Worm (Caenorhabditis elegans) whole organism, young adult: ENCODE data around the gene mdt-26.
A peak's percentile ranks its signal among the peaks of the same experiment; 100 is the strongest.

Experiments used
- C17E4.6 ChIP-seq: fragments of 200-800 bp; sonication (Bioruptor generic); IDR thresholded peaks from 2 replicates; pipeline ENCODE4 v1.3.6; 2022; ENCODE audit warnings: missing genetic modification reagents, missing genetic modification characterization, missing compliant biosample characterization
- D2030.7 ChIP-seq: fragments of 200-800 bp; sonication (Bioruptor generic); IDR thresholded peaks from 2 replicates; pipeline ENCODE4 v1.3.6; 2022; ENCODE audit warnings: missing genetic modification reagents, missing genetic modification characterization, missing compliant biosample characterization
- F33H1.4 ChIP-seq: fragments of 200-800 bp; sonication (Bioruptor generic); IDR thresholded peaks from 2 replicates; pipeline ENCODE4 v1.3.6; 2022; ENCODE audit warnings: missing genetic modification reagents, missing genetic modification characterization, missing compliant biosample characterization
- F55B11.4 ChIP-seq: sonication (generic microtip); optimal IDR thresholded peaks from 2 replicates; lab custom pipeline; 2016; ENCODE audit warnings: missing compliant biosample characterization, missing genetic modification characterization, borderline replicate concordance; ENCODE audit not compliant: insufficient read depth
- K11D2.4 ChIP-seq: fragments of 200-800 bp; sonication (Bioruptor generic); IDR thresholded peaks from 2 replicates; pipeline ENCODE4 v1.3.6; 2022; ENCODE audit warnings: missing genetic modification reagents, missing genetic modification characterization, missing compliant biosample characterization
- K12H6.12 ChIP-seq: fragments of 200-800 bp; sonication (Bioruptor generic); optimal IDR thresholded peaks from 2 replicates; lab custom pipeline; 2018; ENCODE audit warnings: mild to moderate bottlenecking, missing genetic modification characterization, missing compliant biosample characterization
- Y53G8AR.9 ChIP-seq: fragments of 200-800 bp; sonication (Bioruptor generic); conservative IDR thresholded peaks from 2 replicates; pipeline ENCODE4 v1.3.6; 2022; ENCODE audit warnings: missing genetic modification reagents, missing genetic modification characterization, missing compliant biosample characterization
- Y79H2A.3 ChIP-seq: fragments of 200-800 bp; sonication (Bioruptor generic); conservative IDR thresholded peaks from 2 replicates; pipeline ENCODE4 v1.3.6; 2022; ENCODE audit warnings: missing genetic modification reagents, missing genetic modification characterization, missing compliant biosample characterization
- Y95B8A.8 ChIP-seq: fragments of 200-800 bp; sonication (Bioruptor generic); IDR thresholded peaks from 2 replicates; pipeline ENCODE4 v1.3.6; 2022; ENCODE audit warnings: missing genetic modification reagents, missing genetic modification characterization, missing compliant biosample characterization
- ZK185.1 ChIP-seq: sonication (generic microtip); optimal IDR thresholded peaks from 2 replicates; lab custom pipeline; 2016; ENCODE audit warnings: mild to moderate bottlenecking, missing genetic modification characterization, missing compliant biosample characterization; ENCODE audit not compliant: poor library complexity, severe bottlenecking
- ama-1 ChIP-seq, 3 experiments: fragments of 150-350 bp in 1 of 3; sonication (generic microtip) in 2 of 3; optimal IDR thresholded peaks; 2 replicates each; lab custom pipeline; 2014 to 2018; ENCODE audit warnings: missing biosample characterization in 2 of 3, missing genetic modification characterization in 2 of 3, missing genetic modification reagents in 2 of 3
- atf-7 ChIP-seq: sonication (generic microtip); optimal IDR thresholded peaks from 2 replicates; lab custom pipeline; 2017; ENCODE audit warnings: mild to moderate bottlenecking, missing genetic modification characterization, missing compliant biosample characterization
- attf-3 ChIP-seq: fragments of 200-800 bp; sonication (Bioruptor generic); conservative IDR thresholded peaks from 2 replicates; pipeline ENCODE4 v1.3.6; 2022; ENCODE audit warnings: missing genetic modification reagents, missing genetic modification characterization, missing compliant biosample characterization
- attf-5 ChIP-seq: fragments of 200-800 bp; sonication (Bioruptor generic); optimal IDR thresholded peaks from 2 replicates; lab custom pipeline; 2018; ENCODE audit warnings: mild to moderate bottlenecking, missing genetic modification characterization, missing compliant biosample characterization
- bed-1 ChIP-seq: fragments of 200-800 bp; sonication (Bioruptor generic); IDR thresholded peaks from 2 replicates; pipeline ENCODE4 v1.3.6; 2022; ENCODE audit warnings: missing genetic modification reagents, missing genetic modification characterization, missing compliant biosample characterization
- ccch-3 ChIP-seq: fragments of 200-800 bp; sonication (Bioruptor generic); optimal IDR thresholded peaks from 2 replicates; lab custom pipeline; 2018; ENCODE audit warnings: mild to moderate bottlenecking, missing genetic modification characterization, missing compliant biosample characterization
- cebp-2 ChIP-seq: fragments of 200-800 bp; sonication (Bioruptor generic); IDR thresholded peaks from 2 replicates; pipeline ENCODE4 v1.3.6; 2022; ENCODE audit warnings: missing genetic modification characterization, missing compliant biosample characterization
- ceh-100 ChIP-seq: fragments of 200-800 bp; sonication (Bioruptor generic); IDR thresholded peaks from 2 replicates; pipeline ENCODE4 v1.3.6; 2022; ENCODE audit warnings: missing genetic modification reagents, missing genetic modification characterization, missing compliant biosample characterization
- ceh-27 ChIP-seq: fragments of 200-800 bp; sonication (Bioruptor generic); optimal IDR thresholded peaks from 2 replicates; lab custom pipeline; 2018; ENCODE audit warnings: mild to moderate bottlenecking, missing genetic modification characterization, moderate library complexity, missing compliant biosample characterization
- ceh-40 ChIP-seq: fragments of 200-800 bp; sonication (Bioruptor generic); IDR thresholded peaks from 2 replicates; pipeline ENCODE4 v1.3.6; 2022; ENCODE audit warnings: missing genetic modification characterization, missing compliant biosample characterization
- efl-1 ChIP-seq: fragments of 150-350 bp; optimal IDR thresholded peaks from 2 replicates; lab custom pipeline; 2014; ENCODE audit warnings: missing biosample characterization, missing genetic modification reagents, missing genetic modification characterization
- hlh-12 ChIP-seq: sonication (generic microtip); optimal IDR thresholded peaks from 2 replicates; lab custom pipeline; 2016; ENCODE audit warnings: missing genetic modification characterization, missing compliant biosample characterization
- hsf-1 ChIP-seq: fragments of 200-800 bp; sonication (Bioruptor generic); IDR thresholded peaks from 2 replicates; pipeline ENCODE4 v1.3.6; 2022; ENCODE audit warnings: missing genetic modification reagents, missing genetic modification characterization, missing compliant biosample characterization
- let-607 ChIP-seq, 2 experiments: fragments of 200-800 bp in 1 of 2; sonication (Bioruptor generic) in 1 of 2; sonication (generic microtip) in 1 of 2; optimal IDR thresholded peaks; 2 replicates each; lab custom pipeline; 2016 to 2018; ENCODE audit warnings: mild to moderate bottlenecking in 2 of 2, missing compliant biosample characterization in 2 of 2, missing genetic modification characterization in 2 of 2, moderate library complexity in 2 of 2, missing genotype in 1 of 2
- lin-26 ChIP-seq: fragments of 200-800 bp; sonication (Bioruptor generic); IDR thresholded peaks from 2 replicates; pipeline ENCODE4 v1.3.6; 2022; ENCODE audit warnings: missing genetic modification reagents, missing genetic modification characterization, missing compliant biosample characterization
- lin-35 ChIP-seq, 3 experiments: fragments of 150-350 bp in 2 of 3; sonication (generic microtip) in 1 of 3; optimal IDR thresholded peaks; 2 replicates each; lab custom pipeline; 2014 to 2018; ENCODE audit warnings: missing biosample characterization in 3 of 3, missing genetic modification characterization in 3 of 3, missing genetic modification reagents in 3 of 3
- lin-40 ChIP-seq: sonication (generic microtip); optimal IDR thresholded peaks from 2 replicates; lab custom pipeline; 2016; ENCODE audit warnings: missing genetic modification characterization, mild to moderate bottlenecking, missing compliant biosample characterization, missing genotype, missing genetic modification reagents
- lin-54 ChIP-seq: fragments of 200-800 bp; sonication (Bioruptor generic); optimal IDR thresholded peaks from 2 replicates; lab custom pipeline; 2018; ENCODE audit warnings: mild to moderate bottlenecking, missing genetic modification characterization, missing compliant biosample characterization
- lir-1 ChIP-seq: fragments of 200-800 bp; sonication (Bioruptor generic); conservative IDR thresholded peaks from 2 replicates; pipeline ENCODE4 v1.3.6; 2022; ENCODE audit warnings: missing genetic modification reagents, missing genetic modification characterization, missing compliant biosample characterization
- madf-10 ChIP-seq: sonication (generic microtip); optimal IDR thresholded peaks from 2 replicates; lab custom pipeline; 2016; ENCODE audit warnings: mild to moderate bottlenecking, missing genetic modification characterization, missing compliant biosample characterization
- madf-3 ChIP-seq: fragments of 200-800 bp; sonication (Bioruptor generic); IDR thresholded peaks from 2 replicates; pipeline ENCODE4 v1.3.6; 2022; ENCODE audit warnings: missing genetic modification reagents, missing genetic modification characterization, missing compliant biosample characterization
- mcd-1 ChIP-seq: fragments of 200-800 bp; sonication (Bioruptor generic); IDR thresholded peaks from 2 replicates; pipeline ENCODE4 v1.3.6; 2022; ENCODE audit warnings: missing genetic modification reagents, missing genetic modification characterization, missing compliant biosample characterization
- mel-28 ChIP-seq: sonication (generic microtip); optimal IDR thresholded peaks from 2 replicates; lab custom pipeline; 2016; ENCODE audit warnings: borderline replicate concordance, mild to moderate bottlenecking, missing genetic modification characterization, missing compliant biosample characterization
- nfya-1 ChIP-seq: sonication (generic microtip); optimal IDR thresholded peaks from 2 replicates; lab custom pipeline; 2017; ENCODE audit warnings: antibody characterized with exemption, missing compliant biosample characterization, missing genetic modification characterization, borderline replicate concordance; ENCODE audit not compliant: insufficient read depth
- nfyb-1 ChIP-seq: fragments of 200-800 bp; sonication (Bioruptor generic); IDR thresholded peaks from 2 replicates; pipeline ENCODE4 v1.3.6; 2022; ENCODE audit warnings: missing genetic modification reagents, missing genetic modification characterization, missing compliant biosample characterization
- nhr-179 ChIP-seq: sonication (generic microtip); optimal IDR thresholded peaks from 2 replicates; lab custom pipeline; 2016; ENCODE audit warnings: mild to moderate bottlenecking, missing genetic modification characterization, missing compliant biosample characterization
- nhr-90 ChIP-seq: sonication (generic microtip); optimal IDR thresholded peaks from 2 replicates; lab custom pipeline; 2016; ENCODE audit warnings: missing genotype, mild to moderate bottlenecking, missing genetic modification characterization, missing compliant biosample characterization
- pha-4 ChIP-seq: fragments of 150-350 bp; sonication (generic microtip); optimal IDR thresholded peaks from 2 replicates; lab custom pipeline; 2014; ENCODE audit warnings: missing biosample characterization, missing genetic modification reagents, missing genetic modification characterization
- sea-2 ChIP-seq: fragments of 200-800 bp; sonication (Bioruptor generic); IDR thresholded peaks from 2 replicates; pipeline ENCODE4 v1.3.6; 2022; ENCODE audit warnings: missing genetic modification characterization, missing compliant biosample characterization
- somi-1 ChIP-seq: fragments of 200-800 bp; sonication (Bioruptor generic); optimal IDR thresholded peaks from 2 replicates; lab custom pipeline; 2018; ENCODE audit warnings: mild to moderate bottlenecking, missing genetic modification characterization, missing compliant biosample characterization
- tbx-9 ChIP-seq: sonication (generic microtip); optimal IDR thresholded peaks from 2 replicates; lab custom pipeline; 2016; ENCODE audit warnings: borderline replicate concordance, missing genetic modification characterization, inconsistent platforms, missing compliant biosample characterization
- tlf-1 ChIP-seq: fragments of 200-800 bp; sonication (Bioruptor generic); optimal IDR thresholded peaks from 2 replicates; lab custom pipeline; 2018; ENCODE audit warnings: mild to moderate bottlenecking, missing genetic modification characterization, missing compliant biosample characterization
- unc-130 ChIP-seq: sonication (generic microtip); optimal IDR thresholded peaks from 2 replicates; lab custom pipeline; 2016; ENCODE audit warnings: missing genetic modification reagents, missing genetic modification characterization, missing compliant biosample characterization
- unc-62 ChIP-seq: fragments of 150-350 bp; optimal IDR thresholded peaks from 2 replicates; lab custom pipeline; 2014; ENCODE audit warnings: missing biosample characterization, missing genetic modification reagents, missing genetic modification characterization
- zfh-2 ChIP-seq: fragments of 200-800 bp; sonication (Bioruptor generic); conservative IDR thresholded peaks from 2 replicates; pipeline ENCODE4 v1.3.6; 2022; ENCODE audit warnings: missing genetic modification reagents, missing genetic modification characterization, missing compliant biosample characterization
- zim-3 ChIP-seq: sonication (generic microtip); optimal IDR thresholded peaks from 2 replicates; lab custom pipeline; 2017; ENCODE audit warnings: mild to moderate bottlenecking, missing genetic modification characterization, moderate library complexity, missing compliant biosample characterization
- ztf-25 ChIP-seq: fragments of 200-800 bp; sonication (Bioruptor generic); IDR thresholded peaks from 2 replicates; pipeline ENCODE4 v1.3.6; 2022; ENCODE audit warnings: missing genetic modification reagents, missing genetic modification characterization, missing compliant biosample characterization
- ztf-26 ChIP-seq: sonication (generic microtip); optimal IDR thresholded peaks from 2 replicates; lab custom pipeline; 2017; ENCODE audit warnings: missing genetic modification characterization, missing compliant biosample characterization

Gene mdt-26

DNA sequence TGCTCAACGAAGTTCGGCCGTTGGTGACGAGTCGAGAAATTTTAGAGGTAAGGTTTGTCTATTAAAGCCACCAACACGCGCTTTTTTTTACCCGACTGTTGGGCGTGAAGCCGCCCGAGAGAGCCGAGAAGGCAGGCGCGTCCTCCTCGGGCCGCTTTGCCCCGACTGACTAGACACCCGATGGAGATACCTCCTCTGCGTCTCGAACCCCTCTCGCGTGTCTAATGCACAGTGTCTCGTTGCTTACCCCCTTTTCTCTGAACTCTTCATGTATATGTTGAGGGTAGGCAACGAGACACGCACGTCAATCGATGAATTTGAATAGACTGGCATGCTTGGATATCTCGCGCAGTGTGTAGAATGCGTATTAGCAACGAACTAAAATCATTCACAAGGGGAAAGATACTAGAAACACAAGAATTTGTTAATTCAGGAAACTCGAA, 775 bp downstream of the mdt-26 start (continued):
- TF ChIP-seq pha-4 (tag; lab: Kevin White, UChicago) = no peak
- peak; percentile 98 for TF ChIP-seq zfh-2 (GFP tag; lab: Robert Waterston, UW)
- TF ChIP-seq ama-1 (optimal IDR thresholded peaks at IDR 0.05; lab: Kevin White, UChicago) = peak; percentile 100
- peak; percentile 89 to 94 for TF ChIP-seq ama-1 (GFP tag; optimal IDR thresholded peaks at IDR 0.05; lab: Kevin White, UChicago)
- TF ChIP-seq tbx-9 (tag; lab: Kevin White, UChicago) = peak; percentile 99
- TF ChIP-seq C17E4.6 = peak; percentile 95
- TF ChIP-seq K12H6.12 (tag; lab: Kevin White, UChicago) = peak; percentile 90
- TF ChIP-seq sea-2 (GFP tag; lab: Robert Waterston, UW) = peak; percentile 96
- peak; percentile 95; the same call in 1 of the 2 replicates for TF ChIP-seq ztf-25
- TF ChIP-seq efl-1 (GFP tag; lab: Kevin White, UChicago) = no peak
- peak; percentile 90 for TF ChIP-seq somi-1 (GFP tag; lab: Kevin White, UChicago)
- peak; percentile 85 for TF ChIP-seq lin-26 (GFP tag; lab: Robert Waterston, UW)
- peak; percentile 82 to 88 for TF ChIP-seq let-607 (tag; optimal IDR thresholded peaks at IDR 0.05; lab: Kevin White, UChicago)
- no peak; the same call in 1 of the 2 replicates for TF ChIP-seq F33H1.4 (GFP tag; lab: Robert Waterston, UW)
- peak; percentile 90 for TF ChIP-seq ceh-100
- TF ChIP-seq lin-54 (GFP tag; lab: Kevin White, UChicago) = peak; percentile 83
- TF ChIP-seq cebp-2 (GFP tag; lab: Robert Waterston, UW) = peak; percentile 100
- TF ChIP-seq nfya-1 (tag; lab: Kevin White, UChicago) = no peak
- TF ChIP-seq hsf-1 (GFP tag; lab: Robert Waterston, UW) = peak; percentile 89
- peak; percentile 96 for TF ChIP-seq Y79H2A.3 (GFP tag; lab: Robert Waterston, UW)
- TF ChIP-seq Y53G8AR.9 (GFP tag; lab: Robert Waterston, UW) = peak; percentile 97
- TF ChIP-seq madf-3 (GFP tag; lab: Robert Waterston, UW) = peak; percentile 97
- TF ChIP-seq mel-28 (tag; lab: Kevin White, UChicago) = peak; percentile 92
- no peak for TF ChIP-seq F55B11.4 (tag; lab: Kevin White, UChicago)
- peak; percentile 99 for TF ChIP-seq zim-3
- TF ChIP-seq lin-35 (GFP tag; optimal IDR thresholded peaks at IDR 0.05; lab: Kevin White, UChicago) = peak in 2 of 3 experiments; percentile 57 to 69
- peak; percentile 93 for TF ChIP-seq tlf-1
- TF ChIP-seq lir-1 (GFP tag; lab: Robert Waterston, UW) = peak; percentile 79
- TF ChIP-seq K11D2.4 (GFP tag; lab: Robert Waterston, UW) = peak; percentile 94
- peak; percentile 88 for TF ChIP-seq ceh-27 (GFP tag; lab: Kevin White, UChicago)
- peak; percentile 91 for TF ChIP-seq bed-1
- TF ChIP-seq Y95B8A.8 (GFP tag; lab: Robert Waterston, UW) = peak; percentile 96
- peak; percentile 94 for TF ChIP-seq ceh-40 (GFP tag; lab: Robert Waterston, UW)
- peak; percentile 48 for TF ChIP-seq unc-62 (GFP tag; lab: Kevin White, UChicago)
- TF ChIP-seq madf-10 = peak; percentile 85
- TF ChIP-seq ZK185.1 = peak; percentile 74
- TF ChIP-seq nfyb-1 (GFP tag; lab: Robert Waterston, UW) = peak; percentile 100
- peak; percentile 85 for TF ChIP-seq attf-5 (GFP tag; lab: Kevin White, UChicago)
- peak; percentile 65 for TF ChIP-seq unc-130 (GFP tag; lab: Kevin White, UChicago)
- TF ChIP-seq nhr-90 = peak; percentile 87
- TF ChIP-seq attf-3 = peak; percentile 74
- TF ChIP-seq mcd-1 (GFP tag; lab: Robert Waterston, UW) = peak; percentile 91
- TF ChIP-seq ztf-26 (tag; lab: Kevin White, UChicago) = peak; percentile 96
- TF ChIP-seq ccch-3 (GFP tag; lab: Kevin White, UChicago) = no peak
- peak; percentile 12 for TF ChIP-seq nhr-179 (tag; lab: Kevin White, UChicago)
- TF ChIP-seq D2030.7 (GFP tag; lab: Robert Waterston, UW) = peak; percentile 64
- TF ChIP-seq atf-7 (tag; lab: Kevin White, UChicago) = peak; percentile 97
- TF ChIP-seq lin-40 (tag; lab: Kevin White, UChicago) = peak; percentile 88
- TF ChIP-seq hlh-12 (tag; lab: Kevin White, UChicago) = no peak
